Worm (Caenorhabditis elegans) whole organism, young adult: Measurements from ENCODE around the gene F52G3.5.

Experiments used
- F39B2.1 ChIP-seq: fragments of 200-800 bp; sonication (Bioruptor generic); IDR thresholded peaks from 2 replicates; pipeline ENCODE4 v1.3.6; 2022; ENCODE audit warnings: missing genetic modification reagents, missing genetic modification characterization, missing compliant biosample characterization
- F57C9.4 ChIP-seq: sonication (generic microtip); optimal IDR thresholded peaks from 2 replicates; lab custom pipeline; 2017; ENCODE audit warnings: mild to moderate bottlenecking, missing genetic modification characterization, missing compliant biosample characterization
- ZK185.1 ChIP-seq: sonication (generic microtip); optimal IDR thresholded peaks from 2 replicates; lab custom pipeline; 2016; ENCODE audit warnings: mild to moderate bottlenecking, missing genetic modification characterization, missing compliant biosample characterization; ENCODE audit not compliant: poor library complexity, severe bottlenecking
- hsf-1 ChIP-seq: fragments of 200-800 bp; sonication (Bioruptor generic); IDR thresholded peaks from 2 replicates; pipeline ENCODE4 v1.3.6; 2022; ENCODE audit warnings: missing genetic modification reagents, missing genetic modification characterization, missing compliant biosample characterization
- madf-3 ChIP-seq: fragments of 200-800 bp; sonication (Bioruptor generic); IDR thresholded peaks from 2 replicates; pipeline ENCODE4 v1.3.6; 2022; ENCODE audit warnings: missing genetic modification reagents, missing genetic modification characterization, missing compliant biosample characterization
- nfyb-1 ChIP-seq: fragments of 200-800 bp; sonication (Bioruptor generic); IDR thresholded peaks from 2 replicates; pipeline ENCODE4 v1.3.6; 2022; ENCODE audit warnings: missing genetic modification reagents, missing genetic modification characterization, missing compliant biosample characterization
- nhr-90 ChIP-seq: sonication (generic microtip); optimal IDR thresholded peaks from 2 replicates; lab custom pipeline; 2016; ENCODE audit warnings: missing genotype, mild to moderate bottlenecking, missing genetic modification characterization, missing compliant biosample characterization
- somi-1 ChIP-seq: fragments of 200-800 bp; sonication (Bioruptor generic); optimal IDR thresholded peaks from 2 replicates; lab custom pipeline; 2018; ENCODE audit warnings: mild to moderate bottlenecking, missing genetic modification characterization, missing compliant biosample characterization
- unc-62 ChIP-seq: fragments of 150-350 bp; optimal IDR thresholded peaks from 2 replicates; lab custom pipeline; 2014; ENCODE audit warnings: missing biosample characterization, missing genetic modification reagents, missing genetic modification characterization
- ztf-18 ChIP-seq: sonication (generic microtip); optimal IDR thresholded peaks from 2 replicates; lab custom pipeline; 2016; ENCODE audit warnings: missing genotype, mild to moderate bottlenecking, missing genetic modification characterization, missing compliant biosample characterization

ce11 chrX:16999649-17000048 lies 23.7 kb upstream of the F52G3.5 start:
- TF ChIP-seq nfyb-1 (GFP tag; lab: Robert Waterston, UW) (no peak), unc-62 (no peak), ZK185.1 (no peak), F57C9.4 (tag; lab: Kevin White, UChicago) (no peak), ztf-18 (tag; lab: Kevin White, UChicago) (no peak), hsf-1 (GFP tag; lab: Robert Waterston, UW) (no peak), somi-1 (GFP tag; lab: Kevin White, UChicago) (no peak), F39B2.1 (GFP tag; lab: Robert Waterston, UW) (no peak), nhr-90 (tag; lab: Kevin White, UChicago) (no peak), madf-3 (no peak)
